Fruit fly (Drosophila melanogaster): ENCODE results near the gene CG2233.
A peak's percentile ranks its signal among the peaks of the same experiment; 100 is the strongest.

The CG2233 gene

dm6 chrX:8038934-8039333 is 1.6 kb upstream of the CG2233 start:
- no peak for TF ChIP-seq CG3919 (GFP tag; optimal IDR thresholded peaks at IDR 0.05)
- TF ChIP-seq CG6276 (GFP tag; optimal IDR thresholded peaks at IDR 0.05): no peak
- no peak for TF ChIP-seq CG15336 (GFP tag; IDR thresholded peaks at IDR 0.05)
- no peak for TF ChIP-seq fd59A (GFP tag; optimal IDR thresholded peaks at IDR 0.05)

dm6 chrX:8021245-8021644 is 16.1 kb downstream of the CG2233 start, which contains the start of gene CG15333:
TSS of gene CG15333 (minus strand) at chrX:8021345.
- TF ChIP-seq Blimp-1 (GFP tag; optimal IDR thresholded peaks at IDR 0.05) (no peak), CG15336 (GFP tag; IDR thresholded peaks at IDR 0.05) (no peak), spab (GFP tag; optimal IDR thresholded peaks at IDR 0.05) (no peak), Sox102F (GFP tag; optimal IDR thresholded peaks at IDR 0.05) (no peak), Sox15 (GFP tag; optimal IDR thresholded peaks at IDR 0.05) (no peak), CG34406 (GFP tag; optimal IDR thresholded peaks at IDR 0.05) (no peak), CG7368 (GFP tag; optimal IDR thresholded peaks at IDR 0.05) (no peak), svp (GFP tag) (no peak), Eip78C (GFP tag) (no peak), Met (GFP tag; optimal IDR thresholded peaks at IDR 0.05) (no peak), CG6808 (GFP tag; optimal IDR thresholded peaks at IDR 0.05) (no peak), Gug (GFP tag; IDR thresholded peaks at IDR 0.05) (no peak), fd59A (GFP tag; optimal IDR thresholded peaks at IDR 0.05) (no peak), lz (GFP tag; optimal IDR thresholded peaks at IDR 0.05) (no peak), CG6276 (GFP tag; optimal IDR thresholded peaks at IDR 0.05) (no peak), Lpt (GFP tag; optimal IDR thresholded peaks at IDR 0.05) (no peak), cyc (GFP tag; optimal IDR thresholded peaks at IDR 0.05) (no peak)

dm6 chrX:7995171-7995747 is 42.1 kb downstream of the CG2233 start, which contains the start of gene Tbh:
TSS of gene Tbh (plus strand) at chrX:7995697.
- peak; percentile 32 for TF ChIP-seq fkh (GFP tag; optimal IDR thresholded peaks at IDR 0.05)
- 0 out of 2 replicates have a peak, but pooled peaks have one; percentile 47 for TF ChIP-seq CG15336 (GFP tag; IDR thresholded peaks at IDR 0.05)
- peak; percentile 36; the same call in 1 of the 3 replicates for TF ChIP-seq eg (GFP tag; IDR thresholded peaks at IDR 0.05)
- no peak for TF ChIP-seq CG10631 (GFP tag; optimal IDR thresholded peaks at IDR 0.05)
- TF ChIP-seq Eip78C (GFP tag): peak; percentile 70
- TF ChIP-seq CG6808 (GFP tag; optimal IDR thresholded peaks at IDR 0.05): peak; percentile 93
- no peak for TF ChIP-seq Lpt (GFP tag; optimal IDR thresholded peaks at IDR 0.05)
- TF ChIP-seq pdm3 (GFP tag; optimal IDR thresholded peaks at IDR 0.05): no peak
- no peak for TF ChIP-seq CG9139 (GFP tag; optimal IDR thresholded peaks at IDR 0.05)
- TF ChIP-seq CG3919 (GFP tag; optimal IDR thresholded peaks at IDR 0.05): no peak
- TF ChIP-seq CG8119 (GFP tag; IDR thresholded peaks at IDR 0.05): 0 out of 3 replicates have a peak, but pooled peaks have one; percentile 29
- TF ChIP-seq achi (GFP tag; optimal IDR thresholded peaks at IDR 0.05): peak; percentile 15
- peak; percentile 48; the same call in 1 of the 3 replicates for TF ChIP-seq CG6163 (GFP tag; IDR thresholded peaks at IDR 0.05)
- peak; percentile 3 for TF ChIP-seq CG4318 (GFP tag; optimal IDR thresholded peaks at IDR 0.05)
- TF ChIP-seq acj6 (GFP tag; optimal IDR thresholded peaks at IDR 0.05): peak; percentile 14
- no peak for TF ChIP-seq Sox102F (GFP tag; optimal IDR thresholded peaks at IDR 0.05)
- peak; percentile 20 for TF ChIP-seq svp (GFP tag)
- TF ChIP-seq CG34406 (GFP tag; optimal IDR thresholded peaks at IDR 0.05): no peak
- TF ChIP-seq salr (GFP tag; optimal IDR thresholded peaks at IDR 0.05): peak in 1 of 2 experiments; percentile 8
- TF ChIP-seq CG11294 (GFP tag; IDR thresholded peaks at IDR 0.05): peak; percentile 23; the same call in 1 of the 2 replicates
- TF ChIP-seq OdsH (GFP tag; optimal IDR thresholded peaks at IDR 0.05): peak; percentile 26
- no peak for TF ChIP-seq Smox (GFP tag; optimal IDR thresholded peaks at IDR 0.05)
- TF ChIP-seq Hr39 (GFP tag; optimal IDR thresholded peaks at IDR 0.05): no peak
- peak in 1 of 2 experiments; percentile 6 for TF ChIP-seq ss (GFP tag; optimal IDR thresholded peaks at IDR 0.05)
- no peak for TF ChIP-seq fd85E (GFP tag; optimal IDR thresholded peaks at IDR 0.05)
- TF ChIP-seq spab (GFP tag; optimal IDR thresholded peaks at IDR 0.05): no peak
- TF ChIP-seq CG32006 (GFP tag; optimal IDR thresholded peaks at IDR 0.05): peak; percentile 50
